Worm (Caenorhabditis elegans): Measurements from ENCODE around the gene Y49A3A.3.

Gene Y49A3A.3

DNA sequence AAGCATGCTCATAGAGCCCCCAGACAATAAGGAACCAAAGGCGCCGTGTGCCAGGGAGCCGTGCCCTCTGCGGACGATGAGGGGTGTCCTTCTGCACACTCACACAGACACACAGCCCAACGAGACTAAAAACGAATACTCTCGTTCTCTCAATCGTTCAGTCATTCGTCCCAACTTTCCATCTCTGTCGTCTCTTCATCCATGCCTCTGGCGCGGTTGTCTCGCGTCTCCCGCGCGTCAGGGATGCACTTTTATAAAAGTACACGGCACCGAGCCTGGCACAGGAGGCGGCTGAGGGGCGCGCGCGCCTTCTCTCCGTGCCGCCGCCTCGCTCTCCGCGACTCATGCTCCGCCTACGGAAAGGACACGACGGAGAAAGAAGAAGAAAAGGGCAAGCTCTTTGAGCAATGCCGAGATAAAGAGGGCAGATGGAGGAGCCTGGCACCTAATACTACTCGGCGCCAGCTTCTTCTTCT lies 12.3 kb downstream of the Y49A3A.3 start (continued):
- no peak for TF ChIP-seq attf-6 (GFP tag; IDR thresholded peaks at IDR 0.05)
- TF ChIP-seq snpc-1.3 (tag; optimal IDR thresholded peaks at IDR 0.05; ENCODE audit: insufficient read depth) = no peak
- no peak for TF ChIP-seq ets-4 (GFP tag; optimal IDR thresholded peaks at IDR 0.05)
- no peak for TF ChIP-seq F23B12.7 (tag; optimal IDR thresholded peaks at IDR 0.05; ENCODE audit: insufficient read depth)
- no peak for TF ChIP-seq madf-6 (GFP tag; IDR thresholded peaks at IDR 0.05)
- peak; percentile 99 for TF ChIP-seq zfh-2 (GFP tag; conservative IDR thresholded peaks at IDR 0.05)
- no peak for TF ChIP-seq sea-2 (GFP tag; IDR thresholded peaks at IDR 0.05)
- TF ChIP-seq hsf-1 (GFP tag; IDR thresholded peaks at IDR 0.05) = no peak
- TF ChIP-seq ccch-3 (GFP tag; optimal IDR thresholded peaks at IDR 0.05) = no peak
- TF ChIP-seq C17E4.6 (GFP tag; IDR thresholded peaks at IDR 0.05) = no peak
- TF ChIP-seq K12H6.12 (tag; optimal IDR thresholded peaks at IDR 0.05) = peak; percentile 48
- TF ChIP-seq ztf-26 (tag; optimal IDR thresholded peaks at IDR 0.05) = no peak
- TF ChIP-seq F10E7.11 (tag; optimal IDR thresholded peaks at IDR 0.05) = no peak
- no peak for TF ChIP-seq mxl-1 (tag; optimal IDR thresholded peaks at IDR 0.05)
- no peak for TF ChIP-seq somi-1 (GFP tag; optimal IDR thresholded peaks at IDR 0.05)
- TF ChIP-seq Y79H2A.3 (GFP tag; conservative IDR thresholded peaks at IDR 0.05) = no peak
- TF ChIP-seq dox-1 (GFP tag; IDR thresholded peaks at IDR 0.05) = 0 out of 2 replicates have a peak, but pooled peaks have one; percentile 39
- TF ChIP-seq sptf-2 (GFP tag; optimal IDR thresholded peaks at IDR 0.05) = no peak
- no peak for TF ChIP-seq lir-1 (GFP tag; conservative IDR thresholded peaks at IDR 0.05)
- TF ChIP-seq nhr-27 (tag; optimal IDR thresholded peaks at IDR 0.05) = no peak
- no peak for TF ChIP-seq repo-1 (tag; optimal IDR thresholded peaks at IDR 0.05)
- no peak for TF ChIP-seq egl-44 (GFP tag; IDR thresholded peaks at IDR 0.05)
- no peak for TF ChIP-seq dpl-1 (GFP tag; optimal IDR thresholded peaks at IDR 0.05)
- no peak for TF ChIP-seq T26A5.8 (tag; optimal IDR thresholded peaks at IDR 0.05)
- no peak for TF ChIP-seq fkh-3 (tag; optimal IDR thresholded peaks at IDR 0.05)
- TF ChIP-seq B0261.1 (tag; optimal IDR thresholded peaks at IDR 0.05) = no peak
- no peak for TF ChIP-seq egl-18 (GFP tag; IDR thresholded peaks at IDR 0.05)
- no peak for TF ChIP-seq Y67H2A.10 (GFP tag; conservative IDR thresholded peaks at IDR 0.05)
- no peak for TF ChIP-seq F22D6.2 (tag; optimal IDR thresholded peaks at IDR 0.05)
- TF ChIP-seq Y53F4B.3 (GFP tag; IDR thresholded peaks at IDR 0.05) = no peak
- no peak for TF ChIP-seq efl-1 (GFP tag; optimal IDR thresholded peaks at IDR 0.05)
- TF ChIP-seq ama-1 (optimal IDR thresholded peaks at IDR 0.05) = no peak
- no peak for TF ChIP-seq ama-1 (GFP tag; optimal IDR thresholded peaks at IDR 0.05)
- no peak for TF ChIP-seq Y53G8AR.9 (GFP tag; conservative IDR thresholded peaks at IDR 0.05)
- TF ChIP-seq ztf-25 (GFP tag; IDR thresholded peaks at IDR 0.05) = no peak
- no peak for TF ChIP-seq ceh-27 (GFP tag; optimal IDR thresholded peaks at IDR 0.05)
- TF ChIP-seq athp-1 (tag; optimal IDR thresholded peaks at IDR 0.05) = no peak
- peak; percentile 86 for TF ChIP-seq egrh-3 (GFP tag; IDR thresholded peaks at IDR 0.05)
- TF ChIP-seq bed-1 (GFP tag; IDR thresholded peaks at IDR 0.05) = no peak
- no peak for TF ChIP-seq F39B2.1 (GFP tag; IDR thresholded peaks at IDR 0.05)
- no peak for TF ChIP-seq akir-1 (GFP tag; optimal IDR thresholded peaks at IDR 0.05)
- TF ChIP-seq hrde-1 (tag; optimal IDR thresholded peaks at IDR 0.05; ENCODE audit: borderline replicate concordance) = no peak
- no peak for TF ChIP-seq pha-4 (tag; optimal IDR thresholded peaks at IDR 0.05)
- no peak for TF ChIP-seq him-1 (tag; optimal IDR thresholded peaks at IDR 0.05)
- TF ChIP-seq madf-3 (GFP tag; IDR thresholded peaks at IDR 0.05) = no peak
- peak; percentile 41 for TF ChIP-seq chd-7 (tag; optimal IDR thresholded peaks at IDR 0.05)
- TF ChIP-seq tlf-1 (GFP tag; optimal IDR thresholded peaks at IDR 0.05) = no peak
- TF ChIP-seq tbx-9 (tag; optimal IDR thresholded peaks at IDR 0.05; ENCODE audit: borderline replicate concordance) = no peak
- no peak for TF ChIP-seq ZK185.1 (tag; optimal IDR thresholded peaks at IDR 0.05; ENCODE audit: poor library complexity, severe bottlenecking)
- TF ChIP-seq B0019.2 (GFP tag; conservative IDR thresholded peaks at IDR 0.05) = no peak

Data from whole organism, young adult.